Fruit fly (Drosophila melanogaster) whole organism, embryonic: ENCODE data around the gene Cand1.

Experiments
- Bgb ChIP-seq: fragments of 200-800 bp; sonication (Bioruptor generic); IDR thresholded peaks from 2 replicates; pipeline ENCODE4 v1.3.6; 2022; ENCODE audit warnings: missing biosample characterization, missing genetic modification characterization; ENCODE audit not compliant: partially characterized antibody
- CG10209 ChIP-seq: fragments of 200-800 bp; sonication (Bioruptor generic); optimal IDR thresholded peaks from 3 replicates; lab custom pipeline; 2017; ENCODE audit warnings: missing biosample characterization, mild to moderate bottlenecking, missing genetic modification characterization, missing genetic modification reagents
- CG10959 ChIP-seq: fragments of 200-800 bp; sonication (Bioruptor generic); IDR thresholded peaks from 2 replicates; pipeline ENCODE4 v1.3.6; 2022; ENCODE audit warnings: missing biosample characterization, missing genetic modification characterization
- CG11085 ChIP-seq: fragments of 200-800 bp; sonication (Bioruptor generic); IDR thresholded peaks from 2 replicates; pipeline ENCODE4 v1.3.6; 2022; ENCODE audit warnings: missing biosample characterization, missing genetic modification characterization
- CG11093 ChIP-seq: fragments of 200-800 bp; sonication (Bioruptor generic); IDR thresholded peaks from 3 replicates; pipeline ENCODE4 v1.3.6; 2022; ENCODE audit warnings: missing biosample characterization, missing genetic modification characterization
- CG11504 ChIP-seq: fragments of 200-800 bp; sonication (Bioruptor generic); optimal IDR thresholded peaks from 3 replicates; lab custom pipeline; 2019; ENCODE audit warnings: missing biosample characterization, mild to moderate bottlenecking, missing genetic modification characterization, moderate library complexity
- CG12071 ChIP-seq: fragments of 200-800 bp; sonication (Bioruptor generic); optimal IDR thresholded peaks from 3 replicates; lab custom pipeline; 2018; ENCODE audit warnings: missing biosample characterization, mild to moderate bottlenecking, missing genetic modification characterization
- CG12104 ChIP-seq: fragments of 200-800 bp; sonication (Bioruptor generic); optimal IDR thresholded peaks from 3 replicates; lab custom pipeline; 2016; ENCODE audit warnings: missing biosample characterization, missing genetic modification characterization
- CG12219 ChIP-seq: fragments of 200-800 bp; sonication (Bioruptor generic); optimal IDR thresholded peaks from 3 replicates; lab custom pipeline; 2018; ENCODE audit warnings: missing biosample characterization, mild to moderate bottlenecking, missing genetic modification characterization
- CG13894 ChIP-seq: fragments of 200-800 bp; sonication (Bioruptor generic); optimal IDR thresholded peaks from 3 replicates; lab custom pipeline; 2018; ENCODE audit warnings: missing biosample characterization, mild to moderate bottlenecking, missing genetic modification characterization, moderate library complexity
- CG14014 ChIP-seq: fragments of 200-800 bp; sonication (Bioruptor generic); IDR thresholded peaks from 2 replicates; pipeline ENCODE4 v1.3.6; 2022; ENCODE audit warnings: missing biosample characterization, missing genetic modification characterization
- CG16863 ChIP-seq: fragments of 200-800 bp; sonication (Bioruptor generic); optimal IDR thresholded peaks from 3 replicates; lab custom pipeline; 2016; ENCODE audit warnings: missing biosample characterization, missing genetic modification characterization
- CG3847 ChIP-seq: fragments of 200-800 bp; sonication (Bioruptor generic); IDR thresholded peaks from 2 replicates; pipeline ENCODE4 v1.3.6; 2022; ENCODE audit warnings: missing biosample characterization, missing genetic modification characterization
- CG3995 ChIP-seq: fragments of 200-800 bp; sonication (Bioruptor generic); optimal IDR thresholded peaks from 3 replicates; lab custom pipeline; 2016; ENCODE audit warnings: missing biosample characterization, missing genetic modification characterization
- CG5180 ChIP-seq: fragments of 200-800 bp; sonication (Bioruptor generic); optimal IDR thresholded peaks from 3 replicates; lab custom pipeline; 2017; ENCODE audit warnings: missing biosample characterization, missing genetic modification characterization, mild to moderate bottlenecking, moderate library complexity, missing genetic modification reagents
- CG5245 ChIP-seq: fragments of 200-800 bp; sonication (Bioruptor generic); optimal IDR thresholded peaks from 3 replicates; lab custom pipeline; 2016; ENCODE audit warnings: missing biosample characterization, missing genetic modification characterization
- CG6254 ChIP-seq: fragments of 200-800 bp; sonication (Bioruptor generic); optimal IDR thresholded peaks from 3 replicates; lab custom pipeline; 2017; ENCODE audit warnings: mild to moderate bottlenecking, missing biosample characterization, missing genetic modification reagents, missing genetic modification characterization
- CG7987 ChIP-seq: fragments of 200-800 bp; sonication (Bioruptor generic); optimal IDR thresholded peaks from 2 replicates; lab custom pipeline; 2018; ENCODE audit warnings: missing biosample characterization, mild to moderate bottlenecking, missing genetic modification characterization, moderate library complexity
- CG9215 ChIP-seq: fragments of 200-800 bp; sonication (Bioruptor generic); IDR thresholded peaks from 2 replicates; pipeline ENCODE4 v1.3.6; 2022; ENCODE audit warnings: missing biosample characterization, missing genetic modification characterization
- CG9437 ChIP-seq: fragments of 200-800 bp; sonication (Bioruptor generic); optimal IDR thresholded peaks from 2 replicates; lab custom pipeline; 2018; ENCODE audit warnings: missing biosample characterization, mild to moderate bottlenecking, missing genetic modification characterization
- D19B ChIP-seq: fragments of 200-800 bp; sonication (Bioruptor generic); optimal IDR thresholded peaks from 2 replicates; lab custom pipeline; 2017; ENCODE audit warnings: missing biosample characterization, mild to moderate bottlenecking, missing genetic modification characterization
- Dbx ChIP-seq: fragments of 200-800 bp; sonication (Bioruptor generic); IDR thresholded peaks from 3 replicates; pipeline ENCODE4 v1.3.6; 2022; ENCODE audit warnings: missing biosample characterization, missing genetic modification characterization
- Dll ChIP-seq: fragments of 200-800 bp; sonication (Bioruptor generic); IDR thresholded peaks from 4 replicates; pipeline ENCODE4 v1.3.6; 2022; ENCODE audit warnings: missing biosample characterization, missing genetic modification characterization; ENCODE audit not compliant: partially characterized antibody
- Doc3 ChIP-seq: fragments of 200-800 bp; sonication (Bioruptor generic); IDR thresholded peaks from 3 replicates; pipeline ENCODE4 v1.3.6; 2022; ENCODE audit warnings: missing biosample characterization, missing genetic modification characterization; ENCODE audit not compliant: partially characterized antibody
- Dp ChIP-seq: fragments of 200-800 bp; sonication (Bioruptor generic); optimal IDR thresholded peaks from 2 replicates; lab custom pipeline; 2018; ENCODE audit warnings: missing biosample characterization, mild to moderate bottlenecking, missing genetic modification characterization, moderate library complexity
- E2f2 ChIP-seq: fragments of 200-800 bp; sonication (Bioruptor generic); IDR thresholded peaks from 2 replicates; pipeline ENCODE4 v1.3.6; 2022; ENCODE audit warnings: missing biosample characterization, missing genetic modification characterization
- Ets65A ChIP-seq: fragments of 200-800 bp; sonication (Bioruptor generic); peaks from one replicate; lab custom pipeline; 2016; ENCODE audit warnings: missing biosample characterization, missing genetic modification characterization
- HHEX ChIP-seq: fragments of 200-800 bp; sonication (Bioruptor generic); optimal IDR thresholded peaks from 3 replicates; lab custom pipeline; 2017; ENCODE audit warnings: missing biosample characterization, mild to moderate bottlenecking, missing genetic modification characterization, missing genetic modification reagents
- Lim3 ChIP-seq: fragments of 200-800 bp; sonication (Bioruptor generic); IDR thresholded peaks from 2 replicates; pipeline ENCODE4 v1.3.6; 2022; ENCODE audit warnings: missing biosample characterization, missing genetic modification characterization
- Nf-YC ChIP-seq: fragments of 200-800 bp; optimal IDR thresholded peaks from 3 replicates; lab custom pipeline; 2019; ENCODE audit warnings: missing biosample characterization, mild to moderate bottlenecking, missing genetic modification characterization, moderate library complexity
- NfI ChIP-seq: fragments of 200-800 bp; sonication (Bioruptor generic); optimal IDR thresholded peaks from 3 replicates; lab custom pipeline; 2018; ENCODE audit warnings: missing biosample characterization, mild to moderate bottlenecking, missing genetic modification characterization, moderate library complexity
- Pdp1 ChIP-seq, 2 experiments: fragments of 200-800 bp; sonication (Bioruptor generic); optimal IDR thresholded peaks; 3 replicates each; lab custom pipeline; 2016; ENCODE audit warnings: missing biosample characterization in 2 of 2, missing genetic modification characterization in 2 of 2, mild to moderate bottlenecking in 1 of 2, moderate library complexity in 1 of 2
- Ravus ChIP-seq: fragments of 200-800 bp; sonication (Bioruptor generic); IDR thresholded peaks from 2 replicates; pipeline ENCODE4 v1.3.6; 2022; ENCODE audit warnings: missing biosample characterization, missing genetic modification characterization
- Six4 ChIP-seq: fragments of 200-800 bp; sonication (Bioruptor generic); optimal IDR thresholded peaks from 2 replicates; lab custom pipeline; 2016; ENCODE audit warnings: missing biosample characterization, missing genetic modification characterization
- Tbp ChIP-seq: fragments of >200 bp; optimal IDR thresholded peaks from 2 replicates; lab custom pipeline; 2018; ENCODE audit warnings: missing biosample characterization, missing genetic modification characterization
- amos ChIP-seq: fragments of 200-800 bp; sonication (Bioruptor generic); IDR thresholded peaks from 2 replicates; pipeline ENCODE4 v1.3.6; 2022; ENCODE audit warnings: missing biosample characterization, missing genetic modification characterization; ENCODE audit not compliant: partially characterized antibody
- cato ChIP-seq: fragments of 200-800 bp; sonication (Bioruptor generic); optimal IDR thresholded peaks from 2 replicates; lab custom pipeline; 2016; ENCODE audit warnings: missing biosample characterization, missing genetic modification characterization, borderline replicate concordance
- croc ChIP-seq: fragments of 200-800 bp; sonication (Bioruptor generic); conservative IDR thresholded peaks from 3 replicates; pipeline ENCODE4 v1.3.6; 2022; ENCODE audit warnings: missing biosample characterization, missing genetic modification characterization
- dan ChIP-seq: fragments of 200-800 bp; sonication (Bioruptor generic); IDR thresholded peaks from 2 replicates; pipeline ENCODE4 v1.3.6; 2022; ENCODE audit warnings: missing biosample characterization, missing genetic modification characterization
- gem ChIP-seq: fragments of 200-800 bp; sonication (Bioruptor generic); optimal IDR thresholded peaks from 2 replicates; lab custom pipeline; 2019; ENCODE audit warnings: missing biosample characterization, mild to moderate bottlenecking, missing genetic modification characterization, moderate library complexity
- klu ChIP-seq: fragments of 200-800 bp; sonication (Bioruptor generic); IDR thresholded peaks from 2 replicates; pipeline ENCODE4 v1.3.6; 2022; ENCODE audit warnings: missing biosample characterization, missing genetic modification characterization
- kni ChIP-seq: fragments of 200-800 bp; sonication (Bioruptor generic); optimal IDR thresholded peaks from 3 replicates; lab custom pipeline; 2017; ENCODE audit warnings: mild to moderate bottlenecking, missing biosample characterization, missing genetic modification reagents, missing genetic modification characterization
- lmd ChIP-seq: fragments of 200-800 bp; sonication (Bioruptor generic); IDR thresholded peaks from 2 replicates; pipeline ENCODE4 v1.3.6; 2022; ENCODE audit warnings: missing biosample characterization, missing genetic modification characterization
- maf-S ChIP-seq: fragments of 200-800 bp; sonication (Bioruptor generic); optimal IDR thresholded peaks from 2 replicates; lab custom pipeline; 2016; ENCODE audit warnings: missing biosample characterization, missing genetic modification characterization
- onecut ChIP-seq: fragments of 200-800 bp; sonication (Bioruptor generic); IDR thresholded peaks from 2 replicates; pipeline ENCODE4 v1.3.6; 2022; ENCODE audit warnings: missing biosample characterization, missing genetic modification characterization
- pum ChIP-seq: fragments of 200-800 bp; sonication (Bioruptor generic); optimal IDR thresholded peaks from 2 replicates; lab custom pipeline; 2016; ENCODE audit warnings: missing biosample characterization, missing genetic modification characterization
- sima ChIP-seq: fragments of 200-800 bp; sonication (Bioruptor generic); optimal IDR thresholded peaks from 2 replicates; lab custom pipeline; 2016; ENCODE audit warnings: missing biosample characterization, missing genetic modification characterization
- unc-4 ChIP-seq: fragments of 200-800 bp; sonication (Bioruptor generic); IDR thresholded peaks from 2 replicates; pipeline ENCODE4 v1.3.6; 2022; ENCODE audit warnings: missing biosample characterization, missing genetic modification characterization; ENCODE audit not compliant: partially characterized antibody
- wdn ChIP-seq: fragments of 200-800 bp; sonication (Bioruptor generic); IDR thresholded peaks from 2 replicates; pipeline ENCODE4 v1.3.6; 2022; ENCODE audit warnings: missing biosample characterization, missing genetic modification characterization
- zf30C ChIP-seq: fragments of 200-800 bp; sonication (Bioruptor generic); optimal IDR thresholded peaks from 3 replicates; lab custom pipeline; 2018; ENCODE audit warnings: missing biosample characterization, mild to moderate bottlenecking, missing genetic modification characterization

Cand1 gene

DNA sequence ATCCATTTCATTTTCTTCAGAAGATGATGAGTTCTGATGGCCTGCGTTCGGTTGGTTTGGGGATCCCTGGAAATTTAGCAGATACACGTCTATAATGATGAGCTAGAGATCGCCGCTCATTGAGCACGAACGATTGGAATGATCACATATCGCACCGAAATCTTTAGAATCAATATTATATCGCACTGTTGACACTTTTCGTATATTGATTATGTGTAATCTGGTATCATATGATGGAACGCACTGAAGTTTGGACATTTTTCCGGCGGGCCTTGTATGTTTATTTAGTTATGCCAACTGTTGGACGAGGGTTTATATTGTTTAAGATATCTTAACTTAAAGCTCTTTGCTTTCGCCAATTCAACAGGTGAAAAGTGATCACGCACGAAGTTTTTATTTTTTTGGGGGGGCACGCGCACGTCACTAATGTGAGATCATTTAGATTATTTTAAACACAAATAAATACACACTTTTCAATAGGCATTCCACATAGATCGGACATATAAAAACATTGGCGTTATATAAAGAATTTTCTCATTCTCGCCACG, 41.4 kb downstream of the Cand1 start (continued):
- TF ChIP-seq Ravus (GFP tag; lab: Robert Waterston, UW) (no peak), CG3995 (GFP tag; lab: Kevin White, UChicago) (peak; percentile 95), lmd (GFP tag; lab: Robert Waterston, UW) (no peak; the same call in 1 of the 2 replicates), dan (GFP tag; lab: Robert Waterston, UW) (no peak), Tbp (no peak), CG12071 (no peak), Nf-YC (peak; percentile 2), CG3847 (GFP tag; lab: Robert Waterston, UW) (no peak), CG11093 (GFP tag; lab: Robert Waterston, UW) (no peak), Pdp1 (GFP tag; optimal IDR thresholded peaks at IDR 0.05; lab: Kevin White, UChicago) (peak in 1 of 2 experiments; percentile 69), NfI (GFP tag; lab: Kevin White, UChicago) (peak; percentile 16), Dp (GFP tag; lab: Kevin White, UChicago) (no peak), CG14014 (GFP tag; lab: Robert Waterston, UW) (0 out of 2 replicates have a peak, but pooled peaks have one; percentile 34), klu (GFP tag; lab: Robert Waterston, UW) (no peak), CG7987 (GFP tag; lab: Kevin White, UChicago) (peak; percentile 21), cato (no peak), E2f2 (GFP tag; lab: Robert Waterston, UW) (no peak), CG5180 (GFP tag; lab: Kevin White, UChicago) (no peak), CG6254 (peak; percentile 1), CG10959 (GFP tag; lab: Robert Waterston, UW) (no peak), zf30C (no peak), croc (GFP tag; lab: Robert Waterston, UW) (no peak), wdn (GFP tag; lab: Robert Waterston, UW) (no peak), D19B (GFP tag; lab: Kevin White, UChicago) (peak; percentile 12), CG5245 (GFP tag; lab: Kevin White, UChicago) (no peak), CG13894 (no peak), sima (GFP tag; lab: Kevin White, UChicago) (no peak), Dbx (peak; percentile 43; the same call in 1 of the 3 replicates), Bgb (GFP tag; lab: Robert Waterston, UW) (peak; percentile 46; the same call in 1 of the 2 replicates), CG9215 (no peak), onecut (GFP tag; lab: Robert Waterston, UW) (no peak), Six4 (GFP tag; lab: Kevin White, UChicago) (no peak), Ets65A (GFP tag; lab: Kevin White, UChicago) (peak; percentile 85), CG11504 (tag; lab: Kevin White, UChicago) (no peak), amos (GFP tag; lab: Robert Waterston, UW) (peak; percentile 60; the same call in 1 of the 2 replicates), CG10209 (GFP tag; lab: Kevin White, UChicago) (peak; percentile 7), Lim3 (GFP tag; lab: Robert Waterston, UW) (no peak), Doc3 (GFP tag; lab: Robert Waterston, UW) (peak; percentile 72; the same call in 2 of the 3 replicates), CG9437 (GFP tag; lab: Kevin White, UChicago) (peak; percentile 7), kni (GFP tag; lab: Kevin White, UChicago) (no peak), CG16863 (GFP tag; lab: Kevin White, UChicago) (no peak), HHEX (GFP tag; lab: Kevin White, UChicago) (no peak), maf-S (GFP tag; lab: Kevin White, UChicago) (no peak), pum (GFP tag; lab: Kevin White, UChicago) (peak; percentile 2), CG12104 (GFP tag; lab: Kevin White, UChicago) (no peak), CG12219 (GFP tag; lab: Kevin White, UChicago) (no peak), gem (tag; lab: Kevin White, UChicago) (no peak), Dll (GFP tag; lab: Robert Waterston, UW) (peak; percentile 79), unc-4 (peak; percentile 76), CG11085 (GFP tag; lab: Robert Waterston, UW) (no peak)
